Worm (Caenorhabditis elegans): ENCODE measurements around the gene F38A6.5.

F38A6.5 gene

DNA sequence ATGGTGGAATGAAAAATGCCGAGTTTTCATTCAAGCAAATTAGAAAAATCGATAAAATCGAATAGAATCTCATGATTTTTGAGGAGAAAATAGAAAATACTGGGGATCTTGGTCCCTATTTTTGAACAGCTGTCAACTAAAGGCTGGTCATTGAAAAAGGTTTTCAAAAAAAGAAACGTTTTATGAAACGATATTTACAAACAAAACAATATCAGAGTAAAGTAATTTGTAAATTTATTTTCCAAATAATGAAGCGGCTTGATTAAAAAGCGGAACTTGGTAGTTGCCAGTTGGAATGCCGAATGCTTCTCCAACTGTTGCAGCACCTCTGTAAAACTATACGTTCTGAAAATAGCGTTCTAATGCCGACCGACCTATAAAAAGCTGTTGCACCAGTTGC, at the start of gene F38A6.5:
Gene F38A6.5 (minus strand): TSS at position 101 of the 400 bp plus-strand sequence.
- no peak for TF ChIP-seq nhr-77 (tag; optimal IDR thresholded peaks at IDR 0.05)
- TF ChIP-seq zag-1 (tag; optimal IDR thresholded peaks at IDR 0.05) = no peak
- TF ChIP-seq efl-1 (optimal IDR thresholded peaks at IDR 0.05) = no peak
- TF ChIP-seq efl-1 (GFP tag; optimal IDR thresholded peaks at IDR 0.05 in 1 of 2) = no peak
- TF ChIP-seq unc-130 (tag; optimal IDR thresholded peaks at IDR 0.05) = no peak
- no peak for TF ChIP-seq sptf-1 (tag; optimal IDR thresholded peaks at IDR 0.05)
- TF ChIP-seq zip-4 (GFP tag; optimal IDR thresholded peaks at IDR 0.05) = no peak
- no peak for TF ChIP-seq skn-1 (tag; optimal IDR thresholded peaks at IDR 0.05)
- no peak for TF ChIP-seq pqm-1 (tag; optimal IDR thresholded peaks at IDR 0.05)

DNA sequence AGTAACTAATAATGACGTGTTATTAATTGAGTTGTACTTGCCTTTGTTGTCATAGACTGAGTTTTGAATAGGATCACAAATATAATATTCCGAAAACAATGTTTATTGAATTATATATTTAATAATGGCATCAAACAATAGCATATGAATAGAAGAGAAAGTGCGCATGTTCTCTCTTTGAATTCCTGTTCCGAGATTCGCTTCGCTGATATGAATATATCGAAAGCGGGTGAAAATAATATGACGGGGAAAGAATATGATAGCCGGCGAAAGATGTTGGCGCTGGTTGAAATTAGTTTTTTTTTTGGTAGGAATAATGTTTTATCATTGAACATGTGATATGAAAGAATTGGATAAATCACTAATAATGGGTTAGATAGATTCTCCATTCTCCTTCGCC, 46.5 kb upstream of the F38A6.5 start, which contains the start of gene T03D8.6:
Gene T03D8.6 (minus strand): TSS at position 298 of the 400 bp plus-strand sequence.
- TF ChIP-seq tlp-1 (tag; optimal IDR thresholded peaks at IDR 0.05) (no peak), efl-1 (optimal IDR thresholded peaks at IDR 0.05) (no peak), efl-1 (GFP tag; optimal IDR thresholded peaks at IDR 0.05 in 1 of 2) (no peak), hlh-4 (tag; optimal IDR thresholded peaks at IDR 0.05) (no peak), blmp-1 (tag; optimal IDR thresholded peaks at IDR 0.05) (peak; percentile 68), mep-1 (tag; optimal IDR thresholded peaks at IDR 0.05) (no peak), aha-1 (tag; optimal IDR thresholded peaks at IDR 0.05) (no peak)

DNA sequence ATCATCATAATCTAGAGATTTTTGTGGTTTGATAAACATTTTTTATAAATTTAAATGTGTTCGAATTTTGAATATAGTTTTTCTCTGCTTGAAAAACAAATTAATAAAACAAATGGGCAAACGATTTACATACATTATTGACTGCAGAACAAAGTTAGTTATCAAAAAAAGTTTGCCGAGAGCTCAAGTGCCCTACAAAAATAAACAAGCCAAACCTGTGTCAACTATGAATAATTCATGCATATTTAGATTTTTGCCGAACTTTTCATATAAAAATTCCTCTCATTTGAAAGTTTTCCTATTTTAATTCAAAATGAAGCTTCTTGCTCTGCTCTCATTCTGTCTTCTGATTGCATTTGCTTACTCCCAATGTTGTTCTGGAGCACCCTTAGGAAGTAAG, 42.3 kb upstream of the F38A6.5 start, which contains the start of gene sshk-1:
Gene sshk-1 (plus strand): TSS at position 301 of the 400 bp plus-strand sequence.
- TF ChIP-seq ceh-88 (GFP tag; IDR thresholded peaks at IDR 0.05) (no peak), efl-1 (optimal IDR thresholded peaks at IDR 0.05) (no peak), efl-1 (GFP tag; optimal IDR thresholded peaks at IDR 0.05 in 1 of 2) (no peak), unc-130 (tag; optimal IDR thresholded peaks at IDR 0.05) (no peak), mep-1 (tag; optimal IDR thresholded peaks at IDR 0.05) (no peak), fkh-8 (tag; optimal IDR thresholded peaks at IDR 0.05) (no peak), skn-1 (tag; optimal IDR thresholded peaks at IDR 0.05) (no peak), lin-14 (GFP tag; optimal IDR thresholded peaks at IDR 0.05) (no peak), lir-3 (tag; optimal IDR thresholded peaks at IDR 0.05; ENCODE audit: poor library complexity) (no peak)

- no peak for TF ChIP-seq hlh-17 (GFP tag; optimal IDR thresholded peaks at IDR 0.05; ENCODE audit: borderline replicate concordance)
- peak; percentile 30 for TF ChIP-seq nhr-85 (tag)
- no peak for TF ChIP-seq grh-1 (GFP tag; IDR thresholded peaks at IDR 0.05)
These were observed 40.9 kb upstream of the F38A6.5 start, which contains the start of gene Y44A6D.7 for ce11 chrV:20814424-20814823. Y44A6D.7 (plus strand) TSS chrV:20814724.

ce11 chrV:20813646-20814045, 40.1 kb upstream of the F38A6.5 start:
- TF ChIP-seq Y116A8C.19 (tag; optimal IDR thresholded peaks at IDR 0.05; ENCODE audit: borderline replicate concordance) (no peak), lin-14 (GFP tag; optimal IDR thresholded peaks at IDR 0.05) (peak; percentile 56), efl-1 (optimal IDR thresholded peaks at IDR 0.05) (no peak), efl-1 (GFP tag; optimal IDR thresholded peaks at IDR 0.05 in 1 of 2) (peak in 1 of 2 experiments; percentile 7), C34B4.2 (tag; optimal IDR thresholded peaks at IDR 0.05) (no peak)

- TF ChIP-seq nhr-76 (tag; optimal IDR thresholded peaks at IDR 0.05) (no peak), zip-4 (GFP tag; optimal IDR thresholded peaks at IDR 0.05) (no peak), ets-5 (GFP tag; IDR thresholded peaks at IDR 0.05) (no peak), ceh-63 (GFP tag; optimal IDR thresholded peaks at IDR 0.05) (no peak), C16A3.4 (tag; optimal IDR thresholded peaks at IDR 0.05) (no peak), unc-30 (tag; optimal IDR thresholded peaks at IDR 0.05) (no peak), nhr-19 (GFP tag; conservative IDR thresholded peaks at IDR 0.05) (no peak), unc-62 (GFP tag; optimal IDR thresholded peaks at IDR 0.05) (no peak), aha-1 (tag; optimal IDR thresholded peaks at IDR 0.05) (no peak), ceh-90 (tag; optimal IDR thresholded peaks at IDR 0.05) (no peak), swsn-7 (tag; optimal IDR thresholded peaks at IDR 0.05) (no peak), lin-15B (tag; optimal IDR thresholded peaks at IDR 0.05) (no peak), dsc-1 (tag; optimal IDR thresholded peaks at IDR 0.05) (no peak), unc-86 (tag; optimal IDR thresholded peaks at IDR 0.05) (no peak), fkh-8 (tag; optimal IDR thresholded peaks at IDR 0.05) (no peak), egl-13 (tag; optimal IDR thresholded peaks at IDR 0.05) (no peak), sox-4 (tag; optimal IDR thresholded peaks at IDR 0.05) (no peak), pax-3 (tag; optimal IDR thresholded peaks at IDR 0.05) (no peak), rnt-1 (tag; optimal IDR thresholded peaks at IDR 0.05) (no peak), jun-1 (tag; optimal IDR thresholded peaks at IDR 0.05) (no peak)
These were observed 33.5 kb upstream of the F38A6.5 start, which contains the start of gene Y44A6D.6 for ce11 chrV:20807038-20807437. Y44A6D.6 (plus strand) TSS chrV:20807338.

All from whole organism, L1 larva.